Fruit fly (Drosophila melanogaster) whole organism, embryonic: ENCODE measurements around the gene pygo.

Experiments used
- Adf1 ChIP-seq: fragments of 200-800 bp; sonication (Bioruptor generic); IDR thresholded peaks from 2 replicates; pipeline ENCODE4 v1.3.6; 2022; ENCODE audit warnings: missing biosample characterization, missing genetic modification characterization
- Blimp-1 ChIP-seq: fragments of 200-800 bp; sonication (Bioruptor generic); optimal IDR thresholded peaks from 3 replicates; lab custom pipeline; 2018; ENCODE audit warnings: missing biosample characterization, missing genetic modification characterization, mild to moderate bottlenecking, moderate library complexity, missing genetic modification reagents
- CG10979 ChIP-seq: fragments of 200-800 bp; sonication (Bioruptor generic); optimal IDR thresholded peaks from 2 replicates; lab custom pipeline; 2018; ENCODE audit warnings: missing biosample characterization, mild to moderate bottlenecking, missing genetic modification characterization, moderate library complexity
- CG11247 ChIP-seq: fragments of 200-800 bp; sonication (Bioruptor generic); IDR thresholded peaks from 2 replicates; pipeline ENCODE4 v1.3.6; 2022; ENCODE audit warnings: missing biosample characterization, missing genetic modification characterization
- CG11398 ChIP-seq: fragments of 200-800 bp; sonication (Bioruptor generic); optimal IDR thresholded peaks from 2 replicates; lab custom pipeline; 2016; ENCODE audit warnings: missing biosample characterization, missing genetic modification characterization
- CG12236 ChIP-seq: fragments of 200-800 bp; sonication (Bioruptor generic); optimal IDR thresholded peaks from 2 replicates; lab custom pipeline; 2016; ENCODE audit warnings: missing biosample characterization, missing genetic modification characterization
- CG12769 ChIP-seq: fragments of 200-800 bp; sonication (Bioruptor generic); optimal IDR thresholded peaks from 2 replicates; lab custom pipeline; 2019; ENCODE audit warnings: missing biosample characterization, mild to moderate bottlenecking, missing genetic modification characterization, moderate library complexity
- CG1529 ChIP-seq: fragments of 200-800 bp; sonication (Bioruptor generic); optimal IDR thresholded peaks from 3 replicates; lab custom pipeline; 2018; ENCODE audit warnings: missing biosample characterization, missing genetic modification characterization
- CG1647 ChIP-seq: fragments of 200-800 bp; sonication (Bioruptor generic); optimal IDR thresholded peaks from 3 replicates; lab custom pipeline; 2016; ENCODE audit warnings: missing biosample characterization, missing genetic modification characterization
- CG17361 ChIP-seq: fragments of 200-800 bp; sonication (Bioruptor generic); IDR thresholded peaks from 3 replicates; pipeline ENCODE4 v1.3.6; 2022; ENCODE audit warnings: missing biosample characterization, missing genetic modification characterization
- CG18764 ChIP-seq: fragments of 200-800 bp; sonication (Bioruptor generic); optimal IDR thresholded peaks from 3 replicates; lab custom pipeline; 2016; ENCODE audit warnings: missing biosample characterization, missing genetic modification characterization
- CG30431 ChIP-seq: fragments of 200-800 bp; sonication (Bioruptor generic); optimal IDR thresholded peaks from 2 replicates; lab custom pipeline; 2017; ENCODE audit warnings: missing biosample characterization, missing genetic modification characterization
- CG32532 ChIP-seq: fragments of 200-800 bp; sonication (Bioruptor generic); IDR thresholded peaks from 2 replicates; pipeline ENCODE4 v1.3.6; 2022; ENCODE audit warnings: missing biosample characterization, missing genetic modification characterization
- CG6175 ChIP-seq: fragments of 200-800 bp; sonication (Bioruptor generic); IDR thresholded peaks from 3 replicates; pipeline ENCODE4 v1.3.6; 2022; ENCODE audit warnings: missing biosample characterization, missing genetic modification characterization
- CG6254 ChIP-seq: fragments of 200-800 bp; sonication (Bioruptor generic); optimal IDR thresholded peaks from 3 replicates; lab custom pipeline; 2017; ENCODE audit warnings: mild to moderate bottlenecking, missing biosample characterization, missing genetic modification reagents, missing genetic modification characterization
- CG6689 ChIP-seq: fragments of 200-800 bp; sonication (Bioruptor generic); IDR thresholded peaks from 2 replicates; pipeline ENCODE4 v1.3.6; 2022; ENCODE audit warnings: missing biosample characterization, missing genetic modification characterization
- CG8924 ChIP-seq: fragments of 200-800 bp; optimal IDR thresholded peaks from 3 replicates; lab custom pipeline; 2019; ENCODE audit warnings: missing biosample characterization, mild to moderate bottlenecking, missing genetic modification characterization, moderate library complexity
- CG9609 ChIP-seq: fragments of 200-800 bp; sonication (Bioruptor generic); optimal IDR thresholded peaks from 3 replicates; lab custom pipeline; 2016; ENCODE audit warnings: missing biosample characterization, missing genetic modification characterization
- CG9932 ChIP-seq: fragments of 200-800 bp; sonication (Bioruptor generic); IDR thresholded peaks from 2 replicates; pipeline ENCODE4 v1.3.6; 2022; ENCODE audit warnings: missing biosample characterization, missing genetic modification characterization
- CTCF ChIP-seq: fragments of 200-800 bp; sonication (Bioruptor generic); optimal IDR thresholded peaks from 2 replicates; lab custom pipeline; 2017; ENCODE audit warnings: missing biosample characterization, mild to moderate bottlenecking, missing genetic modification characterization, moderate library complexity
- Dref ChIP-seq: fragments of 200-800 bp; sonication (Bioruptor generic); IDR thresholded peaks from 2 replicates; pipeline ENCODE4 v1.3.6; 2022; ENCODE audit warnings: missing biosample characterization, missing genetic modification characterization
- Fer3 ChIP-seq: fragments of 200-800 bp; sonication (Bioruptor generic); optimal IDR thresholded peaks from 2 replicates; lab custom pipeline; 2018; ENCODE audit warnings: missing biosample characterization, mild to moderate bottlenecking, missing genetic modification characterization, moderate library complexity
- Hey ChIP-seq: fragments of 200-800 bp; sonication (Bioruptor generic); optimal IDR thresholded peaks from 3 replicates; lab custom pipeline; 2018; ENCODE audit warnings: missing biosample characterization, mild to moderate bottlenecking, missing genetic modification characterization
- Hr51 ChIP-seq, 2 experiments: fragments of 200-800 bp; sonication (Bioruptor generic); optimal IDR thresholded peaks; 2 replicates in 1 of 2; 3 replicates in 1 of 2; lab custom pipeline; 2016 to 2018; ENCODE audit warnings: missing biosample characterization in 2 of 2, missing genetic modification characterization in 2 of 2, mild to moderate bottlenecking in 1 of 2, moderate library complexity in 1 of 2
- Jarid2 ChIP-seq: fragments of 200-800 bp; sonication (Bioruptor generic); optimal IDR thresholded peaks from 3 replicates; lab custom pipeline; 2017; ENCODE audit warnings: mild to moderate bottlenecking, missing biosample characterization, missing genetic modification reagents, missing genetic modification characterization
- Lhr ChIP-seq: fragments of 200-800 bp; sonication (Bioruptor generic); optimal IDR thresholded peaks from 3 replicates; lab custom pipeline; 2017; ENCODE audit warnings: mild to moderate bottlenecking, missing biosample characterization, missing genetic modification reagents, missing genetic modification characterization
- Med ChIP-seq: fragments of 200-800 bp; sonication (Bioruptor generic); peaks from one replicate; lab custom pipeline; 2016; ENCODE audit warnings: missing biosample characterization, missing genetic modification characterization, mild to moderate bottlenecking, inconsistent platforms, moderate library complexity
- Mes4 ChIP-seq: fragments of 200-800 bp; sonication (Bioruptor generic); optimal IDR thresholded peaks from 2 replicates; lab custom pipeline; 2016; ENCODE audit warnings: missing biosample characterization, missing genetic modification characterization
- Myb ChIP-seq: fragments of 200-800 bp; sonication (Bioruptor generic); optimal IDR thresholded peaks from 2 replicates; lab custom pipeline; 2016; ENCODE audit warnings: missing biosample characterization, missing genetic modification characterization
- Nf-YC ChIP-seq: fragments of 200-800 bp; optimal IDR thresholded peaks from 3 replicates; lab custom pipeline; 2019; ENCODE audit warnings: missing biosample characterization, mild to moderate bottlenecking, missing genetic modification characterization, moderate library complexity
- Opbp ChIP-seq: fragments of 200-800 bp; sonication (Bioruptor generic); IDR thresholded peaks from 3 replicates; pipeline ENCODE4 v1.3.6; 2022; ENCODE audit warnings: missing biosample characterization, missing genetic modification characterization; ENCODE audit not compliant: partially characterized antibody
- Side ChIP-seq: fragments of 200-800 bp; sonication (Bioruptor generic); optimal IDR thresholded peaks from 2 replicates; lab custom pipeline; 2016; ENCODE audit warnings: missing biosample characterization, missing genetic modification characterization
- Sox100B ChIP-seq: fragments of 200-800 bp; sonication (Bioruptor generic); optimal IDR thresholded peaks from 3 replicates; lab custom pipeline; 2018; ENCODE audit warnings: missing biosample characterization, mild to moderate bottlenecking, missing genetic modification characterization
- Trl ChIP-seq, 3 experiments: fragments of >200 bp in 2 of 3; fragments of 200-800 bp in 1 of 3; sonication (Bioruptor generic) in 1 of 3; optimal IDR thresholded peaks; 2 replicates in 1 of 3; 3 replicates in 2 of 3; lab custom pipeline; 2016 to 2017; ENCODE audit warnings: missing biosample characterization in 1 of 3, missing genetic modification characterization in 1 of 3
- Xbp1 ChIP-seq: fragments of 200-800 bp; sonication (Bioruptor generic); optimal IDR thresholded peaks from 3 replicates; lab custom pipeline; 2016; ENCODE audit warnings: missing biosample characterization, mild to moderate bottlenecking, missing genetic modification characterization
- Xrp1 ChIP-seq: fragments of 200-800 bp; sonication (Bioruptor generic); IDR thresholded peaks from 2 replicates; pipeline ENCODE4 v1.3.6; 2022; ENCODE audit warnings: missing biosample characterization, missing genetic modification characterization
- chn ChIP-seq: fragments of 200-800 bp; sonication (Bioruptor generic); optimal IDR thresholded peaks from 2 replicates; lab custom pipeline; 2016; ENCODE audit warnings: missing biosample characterization, missing genetic modification characterization
- crp ChIP-seq, 2 experiments: fragments of 200-800 bp; sonication (Bioruptor generic); optimal IDR thresholded peaks; 2 replicates in 1 of 2; 3 replicates in 1 of 2; lab custom pipeline; 2017; ENCODE audit warnings: missing biosample characterization in 2 of 2, missing genetic modification characterization in 2 of 2, mild to moderate bottlenecking in 1 of 2, moderate library complexity in 1 of 2
- dan ChIP-seq: fragments of 200-800 bp; sonication (Bioruptor generic); IDR thresholded peaks from 2 replicates; pipeline ENCODE4 v1.3.6; 2022; ENCODE audit warnings: missing biosample characterization, missing genetic modification characterization
- fu2 ChIP-seq: fragments of 200-800 bp; sonication (Bioruptor generic); optimal IDR thresholded peaks from 2 replicates; lab custom pipeline; 2016; ENCODE audit warnings: missing biosample characterization, missing genetic modification characterization
- gce ChIP-seq: fragments of 200-800 bp; sonication (Bioruptor generic); IDR thresholded peaks from 3 replicates; pipeline ENCODE4 v1.3.6; 2022; ENCODE audit warnings: missing biosample characterization, missing genetic modification characterization
- ken ChIP-seq: fragments of 200-800 bp; sonication (Bioruptor generic); IDR thresholded peaks from 3 replicates; pipeline ENCODE4 v1.3.6; 2022; ENCODE audit warnings: missing biosample characterization, missing genetic modification characterization
- p53 ChIP-seq: fragments of 200-800 bp; sonication (Bioruptor generic); optimal IDR thresholded peaks from 2 replicates; lab custom pipeline; 2016; ENCODE audit warnings: missing biosample characterization, missing genetic modification characterization
- psq ChIP-seq: fragments of 200-800 bp; sonication (Bioruptor generic); optimal IDR thresholded peaks from 2 replicates; lab custom pipeline; 2017; ENCODE audit warnings: missing biosample characterization, missing genetic modification characterization
- sens ChIP-seq: fragments of 200-800 bp; sonication (Bioruptor generic); peaks from one replicate; lab custom pipeline; 2016; ENCODE audit warnings: missing biosample characterization, missing genetic modification characterization
- slou ChIP-seq: fragments of 200-800 bp; sonication (Bioruptor generic); optimal IDR thresholded peaks from 3 replicates; lab custom pipeline; 2016; ENCODE audit warnings: missing biosample characterization, missing genetic modification characterization
- sr ChIP-seq: fragments of 200-800 bp; sonication (Bioruptor generic); IDR thresholded peaks from 3 replicates; pipeline ENCODE4 v1.3.6; 2022; ENCODE audit warnings: missing biosample characterization, missing genetic modification characterization
- tna ChIP-seq: fragments of 200-800 bp; sonication (Bioruptor generic); IDR thresholded peaks from 2 replicates; pipeline ENCODE4 v1.3.6; 2022; ENCODE audit warnings: missing biosample characterization, missing genetic modification characterization; ENCODE audit not compliant: partially characterized antibody
- vnd ChIP-seq: fragments of 200-800 bp; sonication (Bioruptor generic); IDR thresholded peaks from 3 replicates; pipeline ENCODE4 v1.3.6; 2022; ENCODE audit warnings: missing biosample characterization, missing genetic modification characterization; ENCODE audit not compliant: partially characterized antibody
- wor ChIP-seq: fragments of 200-800 bp; sonication (Bioruptor generic); IDR thresholded peaks from 2 replicates; pipeline ENCODE4 v1.3.6; 2022; ENCODE audit warnings: missing biosample characterization, missing genetic modification characterization
- zfh2 ChIP-seq: fragments of 200-800 bp; sonication (Bioruptor generic); optimal IDR thresholded peaks from 2 replicates; lab custom pipeline; 2016; ENCODE audit warnings: missing biosample characterization, missing genetic modification characterization

The pygo gene

dm6 chr3R:31588374-31588773 is 7.9 kb upstream of the pygo start, which contains the start of gene CG1635 (continued):
- TF ChIP-seq Xrp1 (GFP tag; lab: Robert Waterston, UW) (peak; percentile 100), gce (GFP tag; lab: Robert Waterston, UW) (peak; percentile 99), dan (GFP tag; lab: Robert Waterston, UW) (peak; percentile 90), CG10979 (tag; lab: Kevin White, UChicago) (peak; percentile 99), tna (GFP tag; lab: Robert Waterston, UW) (peak; percentile 64; the same call in 1 of the 2 replicates), Hey (tag; lab: Kevin White, UChicago) (peak; percentile 95), CG9932 (peak; percentile 100), CTCF (GFP tag; lab: Kevin White, UChicago) (peak; percentile 79), Jarid2 (GFP tag; lab: Kevin White, UChicago) (peak; percentile 92), crp (GFP tag; optimal IDR thresholded peaks at IDR 0.05; lab: Kevin White, UChicago) (peak; percentile 69 to 93), Myb (GFP tag; lab: Kevin White, UChicago) (peak; percentile 90), wor (GFP tag; lab: Robert Waterston, UW) (peak; percentile 99), CG11398 (GFP tag; lab: Kevin White, UChicago) (peak; percentile 98), CG6689 (GFP tag; lab: Robert Waterston, UW) (peak; percentile 99), vnd (GFP tag; lab: Robert Waterston, UW) (peak; percentile 70), CG11247 (GFP tag; lab: Robert Waterston, UW) (peak; percentile 99), Adf1 (GFP tag; lab: Robert Waterston, UW) (peak; percentile 92), fu2 (GFP tag; lab: Kevin White, UChicago) (peak; percentile 98), Xbp1 (GFP tag; lab: Kevin White, UChicago) (peak; percentile 99), sens (GFP tag; lab: Kevin White, UChicago) (peak; percentile 100), CG30431 (GFP tag; lab: Kevin White, UChicago) (peak; percentile 97), Lhr (GFP tag; lab: Kevin White, UChicago) (peak; percentile 97), CG32532 (GFP tag; lab: Robert Waterston, UW) (peak; percentile 100), CG17361 (GFP tag; lab: Robert Waterston, UW) (peak; percentile 100), CG6175 (peak; percentile 98), psq (peak; percentile 94), p53 (GFP tag; lab: Kevin White, UChicago) (peak; percentile 72), ken (peak; percentile 99), zfh2 (GFP tag; lab: Kevin White, UChicago) (peak; percentile 98), CG9609 (GFP tag; lab: Kevin White, UChicago) (peak; percentile 97), Mes4 (GFP tag; lab: Kevin White, UChicago) (peak; percentile 98), CG18764 (GFP tag; lab: Kevin White, UChicago) (peak; percentile 97), Trl (optimal IDR thresholded peaks at IDR 0.05; lab: Kevin White, UChicago) (no peak), Trl (GFP tag; optimal IDR thresholded peaks at IDR 0.05; lab: Kevin White, UChicago) (peak; percentile 95), chn (GFP tag; lab: Kevin White, UChicago) (peak; percentile 98), slou (GFP tag; lab: Kevin White, UChicago) (peak; percentile 96), Blimp-1 (GFP tag; lab: Kevin White, UChicago) (peak; percentile 99), Side (GFP tag; lab: Kevin White, UChicago) (peak; percentile 98), CG8924 (peak; percentile 100), CG1647 (GFP tag; lab: Kevin White, UChicago) (peak; percentile 96), Dref (peak; percentile 50), sr (GFP tag; lab: Robert Waterston, UW) (peak; percentile 97), Fer3 (tag; lab: Kevin White, UChicago) (peak; percentile 100), CG1529 (GFP tag; lab: Kevin White, UChicago) (peak; percentile 99), CG12769 (tag; lab: Kevin White, UChicago) (peak; percentile 99), Nf-YC (tag; lab: Kevin White, UChicago) (peak; percentile 94), CG6254 (GFP tag; lab: Kevin White, UChicago) (peak; percentile 97), Sox100B (GFP tag; lab: Kevin White, UChicago) (peak; percentile 99), CG12236 (GFP tag; lab: Kevin White, UChicago) (peak; percentile 94), Med (peak; percentile 99), Hr51 (GFP tag; optimal IDR thresholded peaks at IDR 0.05; lab: Kevin White, UChicago) (peak; percentile 98 to 100), Opbp (GFP tag; lab: Robert Waterston, UW) (peak; percentile 50; the same call in 2 of the 3 replicates)
